Worm (Caenorhabditis elegans) whole organism, L4 larva: ENCODE measurements around the gene F54H12.4.

ENCODE experiments used
- D1046.2 ChIP-seq: fragments of 200-800 bp; sonication (Bioruptor generic); IDR thresholded peaks from 2 replicates; pipeline ENCODE4 v1.3.6; 2022; ENCODE audit warnings: missing genetic modification characterization, missing compliant biosample characterization
- lin-29 ChIP-seq: fragments of 200-800 bp; sonication (Bioruptor generic); IDR thresholded peaks from 2 replicates; pipeline ENCODE4 v1.3.6; 2022; ENCODE audit warnings: missing genetic modification reagents, missing genetic modification characterization, missing compliant biosample characterization
- unc-130 ChIP-seq: sonication (generic microtip); optimal IDR thresholded peaks from 2 replicates; lab custom pipeline; 2016; ENCODE audit warnings: missing genetic modification reagents, missing genetic modification characterization, missing compliant biosample characterization
- unc-39 ChIP-seq: sonication (generic microtip); optimal IDR thresholded peaks from 2 replicates; lab custom pipeline; 2017; ENCODE audit warnings: missing biosample characterization, missing genetic modification characterization

- TF ChIP-seq unc-130 (GFP tag; lab: Kevin White, UChicago) = no peak
- no peak for TF ChIP-seq unc-39 (tag; lab: Kevin White, UChicago)
- no peak for TF ChIP-seq D1046.2
- no peak for TF ChIP-seq lin-29 (GFP tag; lab: Robert Waterston, UW)
Measured at ce11 chrIII:7946968-7947491, 15.5 kb downstream of the F54H12.4 start, which contains the start of gene gsto-1.
